Fruit fly (Drosophila melanogaster): ENCODE data around the gene CG8086.
A peak's percentile ranks its signal among the peaks of the same experiment; 100 is the strongest.

CG8086 gene

dm6 chr2L:8229628-8230027 lies 27.7 kb downstream of the CG8086 start (continued):
- TF ChIP-seq CG17829 (tag; optimal IDR thresholded peaks at IDR 0.05): no peak
- TF ChIP-seq Deaf1 (tag; optimal IDR thresholded peaks at IDR 0.05): no peak
- TF ChIP-seq CG11093 (GFP tag; IDR thresholded peaks at IDR 0.05): no peak
- TF ChIP-seq HLH4C (GFP tag; IDR thresholded peaks at IDR 0.05; ENCODE audit: partially characterized antibody): no peak
- TF ChIP-seq slbo (GFP tag; IDR thresholded peaks at IDR 0.05): peak; percentile 68
- peak; percentile 28; the same call in 1 of the 2 replicates for TF ChIP-seq sob (GFP tag; IDR thresholded peaks at IDR 0.05)
- TF ChIP-seq sens-2 (GFP tag; IDR thresholded peaks at IDR 0.05): no peak
- TF ChIP-seq CG13424 (tag; optimal IDR thresholded peaks at IDR 0.05): no peak
- no peak for TF ChIP-seq lilli (GFP tag; optimal IDR thresholded peaks at IDR 0.05)
- no peak for TF ChIP-seq CG13287 (GFP tag; IDR thresholded peaks at IDR 0.05; ENCODE audit: partially characterized antibody)
- TF ChIP-seq CG3407 (GFP tag; optimal IDR thresholded peaks at IDR 0.05): no peak
- TF ChIP-seq Drgx (GFP tag; IDR thresholded peaks at IDR 0.05): peak; percentile 77
- no peak for TF ChIP-seq CG4730 (GFP tag; IDR thresholded peaks at IDR 0.05)
- TF ChIP-seq CG7556 (GFP tag; optimal IDR thresholded peaks at IDR 0.05): no peak
- TF ChIP-seq fd64A (GFP tag; optimal IDR thresholded peaks at IDR 0.05): no peak
- TF ChIP-seq sim (GFP tag; IDR thresholded peaks at IDR 0.05): 0 out of 2 replicates have a peak, but pooled peaks have one; percentile 20
- TF ChIP-seq tll (GFP tag; optimal IDR thresholded peaks at IDR 0.05): no peak
- no peak for TF ChIP-seq HmgD (GFP tag; optimal IDR thresholded peaks at IDR 0.05)
- TF ChIP-seq CG1602 (GFP tag; optimal IDR thresholded peaks at IDR 0.05): peak; percentile 31
- no peak for TF ChIP-seq CG1647 (GFP tag; optimal IDR thresholded peaks at IDR 0.05)
- peak; percentile 11 for TF ChIP-seq CG30403 (GFP tag; optimal IDR thresholded peaks at IDR 0.05)
- TF ChIP-seq CG17186 (GFP tag; optimal IDR thresholded peaks at IDR 0.05): no peak
- no peak for TF ChIP-seq inv (GFP tag; IDR thresholded peaks at IDR 0.05; ENCODE audit: partially characterized antibody)
- no peak for TF ChIP-seq Sry-β (GFP tag; optimal IDR thresholded peaks at IDR 0.05)
- no peak for TF ChIP-seq Dll (GFP tag; IDR thresholded peaks at IDR 0.05; ENCODE audit: partially characterized antibody)
- no peak for TF ChIP-seq CG13624 (GFP tag; optimal IDR thresholded peaks at IDR 0.05)
- no peak for TF ChIP-seq CG43689 (GFP tag; IDR thresholded peaks at IDR 0.05)
- TF ChIP-seq CG1024 (GFP tag; IDR thresholded peaks at IDR 0.05): 0 out of 2 replicates have a peak, but pooled peaks have one; percentile 22
- TF ChIP-seq YL-1 (GFP tag; optimal IDR thresholded peaks at IDR 0.05): no peak
- TF ChIP-seq Dad (GFP tag; optimal IDR thresholded peaks at IDR 0.05): no peak
- TF ChIP-seq hth (optimal IDR thresholded peaks at IDR 0.05): no peak
- TF ChIP-seq CG6654 (GFP tag; optimal IDR thresholded peaks at IDR 0.05): no peak
- TF ChIP-seq Ptx1 (GFP tag; IDR thresholded peaks at IDR 0.05): peak; percentile 64
- TF ChIP-seq Abd-B (GFP tag; optimal IDR thresholded peaks at IDR 0.05): peak; percentile 17
- no peak for TF ChIP-seq CG7271 (tag; optimal IDR thresholded peaks at IDR 0.05)
- no peak for TF ChIP-seq Fer1 (GFP tag; optimal IDR thresholded peaks at IDR 0.05)
- no peak for TF ChIP-seq CG4707 (GFP tag; optimal IDR thresholded peaks at IDR 0.05)
- no peak for TF ChIP-seq slou (GFP tag; optimal IDR thresholded peaks at IDR 0.05)
- no peak for TF ChIP-seq NfI (GFP tag; optimal IDR thresholded peaks at IDR 0.05)
- TF ChIP-seq ase (GFP tag; IDR thresholded peaks at IDR 0.05): no peak
- TF ChIP-seq CG15696 (tag; optimal IDR thresholded peaks at IDR 0.05): no peak
- TF ChIP-seq Lhr (GFP tag; optimal IDR thresholded peaks at IDR 0.05): no peak
- TF ChIP-seq fd96Cb (tag; optimal IDR thresholded peaks at IDR 0.05): peak; percentile 13
- peak; percentile 24 for TF ChIP-seq onecut (GFP tag; IDR thresholded peaks at IDR 0.05)
- TF ChIP-seq ap (GFP tag; IDR thresholded peaks at IDR 0.05): no peak
- TF ChIP-seq CG2875 (GFP tag; optimal IDR thresholded peaks at IDR 0.05): no peak
- TF ChIP-seq CoRest (tag; optimal IDR thresholded peaks at IDR 0.05): peak; percentile 17
- no peak for TF ChIP-seq hb (GFP tag; IDR thresholded peaks at IDR 0.05; ENCODE audit: partially characterized antibody)
- TF ChIP-seq cwo (GFP tag; optimal IDR thresholded peaks at IDR 0.05): no peak
- no peak for TF ChIP-seq CG34422 (GFP tag; IDR thresholded peaks at IDR 0.05)
- no peak for TF ChIP-seq Lpt (GFP tag; optimal IDR thresholded peaks at IDR 0.05)

Measured in whole organism, embryonic.